Fruit fly (Drosophila melanogaster) whole organism, embryonic: Measurements from ENCODE around the gene CG46439.

Experiments
- Adf1 ChIP-seq: fragments of 200-800 bp; sonication (Bioruptor generic); IDR thresholded peaks from 2 replicates; pipeline ENCODE4 v1.3.6; 2022; ENCODE audit warnings: missing biosample characterization, missing genetic modification characterization
- Atf6 ChIP-seq: fragments of 200-800 bp; sonication (Bioruptor generic); IDR thresholded peaks from 2 replicates; pipeline ENCODE4 v1.3.6; 2022; ENCODE audit warnings: missing biosample characterization, missing genetic modification characterization
- CG14710 ChIP-seq: fragments of 200-800 bp; sonication (Bioruptor generic); optimal IDR thresholded peaks from 3 replicates; lab custom pipeline; 2019; ENCODE audit warnings: missing biosample characterization, mild to moderate bottlenecking, missing genetic modification characterization, moderate library complexity
- CG1602 ChIP-seq: fragments of 200-800 bp; sonication (Bioruptor generic); optimal IDR thresholded peaks from 3 replicates; lab custom pipeline; 2016; ENCODE audit warnings: missing biosample characterization, missing genetic modification characterization
- CG17361 ChIP-seq: fragments of 200-800 bp; sonication (Bioruptor generic); IDR thresholded peaks from 3 replicates; pipeline ENCODE4 v1.3.6; 2022; ENCODE audit warnings: missing biosample characterization, missing genetic modification characterization
- CG17802 ChIP-seq: fragments of 200-800 bp; sonication (Bioruptor generic); optimal IDR thresholded peaks from 2 replicates; lab custom pipeline; 2018; ENCODE audit warnings: missing biosample characterization, mild to moderate bottlenecking, missing genetic modification characterization, moderate library complexity
- CG17829 ChIP-seq: fragments of 200-800 bp; optimal IDR thresholded peaks from 2 replicates; lab custom pipeline; 2019; ENCODE audit warnings: missing biosample characterization, mild to moderate bottlenecking, missing genetic modification characterization, moderate library complexity
- CG2116 ChIP-seq: fragments of 200-800 bp; sonication (Bioruptor generic); optimal IDR thresholded peaks from 3 replicates; lab custom pipeline; 2018; ENCODE audit warnings: missing biosample characterization, mild to moderate bottlenecking, missing genetic modification characterization
- CG2712 ChIP-seq: fragments of 200-800 bp; optimal IDR thresholded peaks from 3 replicates; lab custom pipeline; 2019; ENCODE audit warnings: missing biosample characterization, mild to moderate bottlenecking, missing genetic modification characterization, moderate library complexity
- CG3163 ChIP-seq: fragments of 200-800 bp; sonication (Bioruptor generic); optimal IDR thresholded peaks from 3 replicates; lab custom pipeline; 2016; ENCODE audit warnings: missing biosample characterization, missing genetic modification characterization
- CG33557 ChIP-seq: fragments of 200-800 bp; sonication (Bioruptor generic); optimal IDR thresholded peaks from 2 replicates; lab custom pipeline; 2019; ENCODE audit warnings: missing biosample characterization, mild to moderate bottlenecking, missing genetic modification characterization, moderate library complexity
- CG34224 ChIP-seq: fragments of 200-800 bp; sonication (Bioruptor generic); IDR thresholded peaks from 3 replicates; pipeline ENCODE4 v1.3.6; 2022; ENCODE audit warnings: missing biosample characterization, missing genetic modification characterization; ENCODE audit not compliant: partially characterized antibody
- CG3995 ChIP-seq: fragments of 200-800 bp; sonication (Bioruptor generic); optimal IDR thresholded peaks from 3 replicates; lab custom pipeline; 2016; ENCODE audit warnings: missing biosample characterization, missing genetic modification characterization
- CG6689 ChIP-seq: fragments of 200-800 bp; sonication (Bioruptor generic); IDR thresholded peaks from 2 replicates; pipeline ENCODE4 v1.3.6; 2022; ENCODE audit warnings: missing biosample characterization, missing genetic modification characterization
- CG9817 ChIP-seq: fragments of 200-800 bp; sonication (Bioruptor generic); optimal IDR thresholded peaks from 2 replicates; lab custom pipeline; 2018; ENCODE audit warnings: missing biosample characterization, mild to moderate bottlenecking, missing genetic modification characterization, moderate library complexity
- Chrac-16 ChIP-seq: fragments of 200-800 bp; sonication (Bioruptor generic); optimal IDR thresholded peaks from 3 replicates; lab custom pipeline; 2016; ENCODE audit warnings: missing biosample characterization, missing genetic modification characterization
- Dip2 ChIP-seq: fragments of 200-800 bp; sonication (Bioruptor generic); IDR thresholded peaks from 2 replicates; pipeline ENCODE4 v1.3.6; 2022; ENCODE audit warnings: missing biosample characterization, missing genetic modification characterization
- Gug ChIP-seq: fragments of 200-800 bp; sonication (Bioruptor generic); IDR thresholded peaks from 4 replicates; pipeline ENCODE4 v1.3.6; 2022; ENCODE audit warnings: missing biosample characterization, missing genetic modification characterization
- HHEX ChIP-seq: fragments of 200-800 bp; sonication (Bioruptor generic); optimal IDR thresholded peaks from 3 replicates; lab custom pipeline; 2017; ENCODE audit warnings: missing biosample characterization, mild to moderate bottlenecking, missing genetic modification characterization, missing genetic modification reagents
- HLH54F ChIP-seq: fragments of 200-800 bp; sonication (Bioruptor generic); optimal IDR thresholded peaks from 3 replicates; lab custom pipeline; 2016; ENCODE audit warnings: missing biosample characterization, missing genetic modification characterization
- HmgD ChIP-seq: fragments of 200-800 bp; sonication (Bioruptor generic); optimal IDR thresholded peaks from 3 replicates; lab custom pipeline; 2016; ENCODE audit warnings: missing biosample characterization, missing genetic modification characterization
- Hmr ChIP-seq: fragments of 200-800 bp; sonication (Bioruptor generic); optimal IDR thresholded peaks from 3 replicates; lab custom pipeline; 2017; ENCODE audit warnings: mild to moderate bottlenecking, missing biosample characterization, missing genetic modification reagents, missing genetic modification characterization
- Hmx ChIP-seq: fragments of 200-800 bp; sonication (Bioruptor generic); optimal IDR thresholded peaks from 2 replicates; lab custom pipeline; 2016; ENCODE audit warnings: missing biosample characterization, missing genetic modification characterization
- Hsf ChIP-seq: fragments of 200-800 bp; sonication (Bioruptor generic); optimal IDR thresholded peaks from 3 replicates; lab custom pipeline; 2016; ENCODE audit warnings: missing biosample characterization, missing genetic modification characterization
- Kr ChIP-seq: fragments of 200-800 bp; sonication (Bioruptor generic); optimal IDR thresholded peaks from 2 replicates; lab custom pipeline; 2017; ENCODE audit warnings: missing biosample characterization, mild to moderate bottlenecking, missing genetic modification characterization
- Lhr ChIP-seq: fragments of 200-800 bp; sonication (Bioruptor generic); optimal IDR thresholded peaks from 3 replicates; lab custom pipeline; 2017; ENCODE audit warnings: mild to moderate bottlenecking, missing biosample characterization, missing genetic modification reagents, missing genetic modification characterization
- Sry-δ ChIP-seq: fragments of 200-800 bp; sonication (Bioruptor generic); optimal IDR thresholded peaks from 2 replicates; lab custom pipeline; 2016; ENCODE audit warnings: missing biosample characterization, missing genetic modification characterization
- Trl ChIP-seq, 3 experiments: fragments of >200 bp in 2 of 3; fragments of 200-800 bp in 1 of 3; sonication (Bioruptor generic) in 1 of 3; optimal IDR thresholded peaks; 2 replicates in 1 of 3; 3 replicates in 2 of 3; lab custom pipeline; 2016 to 2017; ENCODE audit warnings: missing biosample characterization in 1 of 3, missing genetic modification characterization in 1 of 3
- ase ChIP-seq: fragments of 200-800 bp; sonication (Bioruptor generic); IDR thresholded peaks from 3 replicates; pipeline ENCODE4 v1.3.6; 2022; ENCODE audit warnings: missing biosample characterization, missing genetic modification characterization
- chif ChIP-seq, 2 experiments: fragments of 200-800 bp; sonication (Bioruptor generic); optimal IDR thresholded peaks; 3 replicates each; lab custom pipeline; 2016; ENCODE audit warnings: missing biosample characterization in 2 of 2, missing genetic modification characterization in 2 of 2
- corto ChIP-seq: fragments of 200-800 bp; sonication (Bioruptor generic); optimal IDR thresholded peaks from 2 replicates; lab custom pipeline; 2016; ENCODE audit warnings: missing biosample characterization, mild to moderate bottlenecking, missing genetic modification characterization, moderate library complexity
- dpn ChIP-seq, 2 experiments: fragments of 200-800 bp; sonication (Bioruptor generic); optimal IDR thresholded peaks; 3 replicates each; lab custom pipeline; 2016; ENCODE audit warnings: missing biosample characterization in 2 of 2, missing genetic modification characterization in 2 of 2
- dysf ChIP-seq: fragments of 200-800 bp; sonication (Bioruptor generic); IDR thresholded peaks from 3 replicates; pipeline ENCODE4 v1.3.6; 2022; ENCODE audit warnings: missing biosample characterization, missing genetic modification characterization
- fru ChIP-seq: fragments of >200 bp; optimal IDR thresholded peaks from 2 replicates; lab custom pipeline; 2017
- gcm ChIP-seq: fragments of 200-800 bp; sonication (Bioruptor generic); optimal IDR thresholded peaks from 2 replicates; lab custom pipeline; 2019; ENCODE audit warnings: missing biosample characterization, mild to moderate bottlenecking, missing genetic modification characterization, moderate library complexity
- grn ChIP-seq: fragments of 200-800 bp; sonication (Bioruptor generic); optimal IDR thresholded peaks from 3 replicates; lab custom pipeline; 2017; ENCODE audit warnings: missing biosample characterization, missing genetic modification characterization
- kay ChIP-seq: fragments of 200-800 bp; sonication (Bioruptor generic); optimal IDR thresholded peaks from 2 replicates; lab custom pipeline; 2016; ENCODE audit warnings: missing biosample characterization, missing genetic modification characterization
- pb ChIP-seq: fragments of 200-800 bp; sonication (Bioruptor generic); optimal IDR thresholded peaks from 3 replicates; lab custom pipeline; 2016; ENCODE audit warnings: missing biosample characterization, missing genetic modification characterization
- pfk ChIP-seq: fragments of 200-800 bp; sonication (Bioruptor generic); optimal IDR thresholded peaks from 2 replicates; lab custom pipeline; 2018; ENCODE audit warnings: missing biosample characterization, mild to moderate bottlenecking, missing genetic modification characterization, moderate library complexity
- pzg ChIP-seq: fragments of 200-800 bp; sonication (Bioruptor generic); optimal IDR thresholded peaks from 3 replicates; lab custom pipeline; 2018; ENCODE audit warnings: missing biosample characterization, mild to moderate bottlenecking, missing genetic modification characterization, moderate library complexity
- ranshi ChIP-seq: fragments of 200-800 bp; sonication (Bioruptor generic); IDR thresholded peaks from 2 replicates; pipeline ENCODE4 v1.3.6; 2022; ENCODE audit warnings: missing biosample characterization, missing genetic modification characterization
- sc ChIP-seq, 3 experiments: fragments of >200 bp in 2 of 3; fragments of 200-800 bp in 1 of 3; sonication (Bioruptor generic) in 1 of 3; optimal IDR thresholded peaks; 2 replicates in 2 of 3; 3 replicates in 1 of 3; lab custom pipeline; 2017; ENCODE audit warnings: mild to moderate bottlenecking in 1 of 3, missing biosample characterization in 1 of 3, missing genetic modification characterization in 1 of 3, missing genetic modification reagents in 1 of 3
- sd ChIP-seq: fragments of 200-800 bp; sonication (Bioruptor generic); optimal IDR thresholded peaks from 3 replicates; lab custom pipeline; 2018; ENCODE audit warnings: missing biosample characterization, mild to moderate bottlenecking, missing genetic modification characterization, moderate library complexity
- sqz ChIP-seq: fragments of 200-800 bp; sonication (Bioruptor generic); optimal IDR thresholded peaks from 3 replicates; lab custom pipeline; 2018; ENCODE audit warnings: missing biosample characterization, mild to moderate bottlenecking, missing genetic modification characterization
- stwl ChIP-seq: fragments of 200-800 bp; sonication (Bioruptor generic); optimal IDR thresholded peaks from 3 replicates; lab custom pipeline; 2018; ENCODE audit warnings: missing biosample characterization, mild to moderate bottlenecking, missing genetic modification characterization, moderate library complexity
- sug ChIP-seq: fragments of 200-800 bp; optimal IDR thresholded peaks from 2 replicates; lab custom pipeline; 2019; ENCODE audit warnings: missing biosample characterization, mild to moderate bottlenecking, missing genetic modification characterization, moderate library complexity
- unc-4 ChIP-seq: fragments of 200-800 bp; sonication (Bioruptor generic); IDR thresholded peaks from 2 replicates; pipeline ENCODE4 v1.3.6; 2022; ENCODE audit warnings: missing biosample characterization, missing genetic modification characterization; ENCODE audit not compliant: partially characterized antibody
- vvl ChIP-seq: fragments of 200-800 bp; sonication (Bioruptor generic); IDR thresholded peaks from 2 replicates; pipeline ENCODE4 v1.3.6; 2022; ENCODE audit warnings: missing biosample characterization, missing genetic modification characterization

The CG46439 gene

DNA sequence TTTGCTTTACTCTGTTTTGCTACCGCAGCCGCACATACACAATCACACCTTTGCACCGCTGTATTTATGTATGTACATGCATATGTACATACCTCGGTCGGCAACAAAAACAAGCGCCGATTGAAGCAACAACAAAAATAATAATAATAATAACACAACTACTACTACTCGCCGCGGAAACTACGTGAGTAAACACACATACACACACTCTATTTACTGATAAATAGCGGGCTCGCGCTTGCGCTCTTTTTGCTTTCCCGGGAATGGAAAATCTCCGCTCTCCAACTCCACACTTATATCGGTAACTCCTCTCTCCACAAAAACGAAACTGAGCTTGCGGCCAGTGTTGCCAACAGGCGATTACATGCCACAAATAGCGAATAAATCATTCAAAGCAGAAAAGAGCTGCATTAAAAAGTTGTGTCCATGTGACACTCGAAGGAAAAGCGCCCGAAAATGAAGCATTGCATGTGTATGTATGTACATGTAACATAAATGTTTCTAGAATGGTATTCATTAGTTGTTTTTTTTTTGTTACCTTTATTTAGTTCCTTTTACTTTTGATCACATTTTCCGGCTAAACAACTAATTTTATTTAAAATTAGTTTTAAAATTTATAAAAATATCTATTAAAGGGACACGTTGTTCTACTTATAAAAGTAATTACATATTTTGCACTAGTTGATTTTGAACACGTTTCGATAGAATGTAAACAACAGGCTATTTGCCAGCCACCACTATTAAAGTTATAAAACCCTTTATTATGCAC is 22.8 kb upstream of the CG46439 start (continued):
- TF ChIP-seq CG34224 (peak; percentile 12; the same call in 1 of the 3 replicates), dpn (GFP tag; optimal IDR thresholded peaks at IDR 0.05; lab: Kevin White, UChicago) (peak; percentile 16 to 49), Hsf (GFP tag; lab: Kevin White, UChicago) (peak; percentile 38), CG17829 (tag; lab: Kevin White, UChicago) (peak; percentile 50), CG3995 (no peak), pzg (GFP tag; lab: Kevin White, UChicago) (peak; percentile 14), Hmx (GFP tag; lab: Kevin White, UChicago) (no peak), sqz (GFP tag; lab: Kevin White, UChicago) (peak; percentile 82), HLH54F (GFP tag; lab: Kevin White, UChicago) (peak; percentile 38), unc-4 (GFP tag; lab: Robert Waterston, UW) (0 out of 2 replicates have a peak, but pooled peaks have one; percentile 45), vvl (GFP tag; lab: Robert Waterston, UW) (peak; percentile 75; the same call in 1 of the 2 replicates), sug (tag; lab: Kevin White, UChicago) (peak; percentile 85), Trl (optimal IDR thresholded peaks at IDR 0.05; lab: Kevin White, UChicago) (peak; percentile 77 to 78), Trl (GFP tag; optimal IDR thresholded peaks at IDR 0.05; lab: Kevin White, UChicago) (peak; percentile 59), CG17802 (no peak), CG2712 (tag; lab: Kevin White, UChicago) (peak; percentile 35), pfk (GFP tag; lab: Kevin White, UChicago) (peak; percentile 82), sc (optimal IDR thresholded peaks at IDR 0.05; lab: Kevin White, UChicago) (no peak), sc (GFP tag; optimal IDR thresholded peaks at IDR 0.05; lab: Kevin White, UChicago) (peak; percentile 73), pb (GFP tag; lab: Kevin White, UChicago) (no peak), Dip2 (GFP tag; lab: Robert Waterston, UW) (no peak), Chrac-16 (no peak), Hmr (GFP tag; lab: Kevin White, UChicago) (peak; percentile 89), HHEX (GFP tag; lab: Kevin White, UChicago) (peak; percentile 83), CG6689 (GFP tag; lab: Robert Waterston, UW) (peak; percentile 61), CG33557 (GFP tag; lab: Kevin White, UChicago) (peak; percentile 85), ase (GFP tag; lab: Robert Waterston, UW) (0 out of 3 replicates have a peak, but pooled peaks have one; percentile 30), fru (lab: Kevin White, UChicago) (no peak), gcm (GFP tag; lab: Kevin White, UChicago) (peak; percentile 66), stwl (tag; lab: Kevin White, UChicago) (peak; percentile 47), dysf (peak; percentile 27; the same call in 1 of the 3 replicates), Sry-δ (GFP tag; lab: Kevin White, UChicago) (no peak), Kr (GFP tag; lab: Kevin White, UChicago) (peak; percentile 83), CG17361 (peak; percentile 64; the same call in 1 of the 3 replicates), Adf1 (peak; percentile 77), sd (peak; percentile 93), Lhr (GFP tag; lab: Kevin White, UChicago) (peak; percentile 37), corto (GFP tag; lab: Kevin White, UChicago) (peak; percentile 74), Atf6 (peak; percentile 81), CG9817 (peak; percentile 46), CG2116 (GFP tag; lab: Kevin White, UChicago) (peak; percentile 54), kay (GFP tag; lab: Kevin White, UChicago) (peak; percentile 5), grn (GFP tag; lab: Kevin White, UChicago) (peak; percentile 73), CG1602 (GFP tag; lab: Kevin White, UChicago) (peak; percentile 44), chif (GFP tag; optimal IDR thresholded peaks at IDR 0.05; lab: Kevin White, UChicago) (peak; percentile 23 to 65), ranshi (GFP tag; lab: Robert Waterston, UW) (peak; percentile 31; the same call in 1 of the 2 replicates), Gug (GFP tag; lab: Robert Waterston, UW) (no peak), HmgD (GFP tag; lab: Kevin White, UChicago) (peak; percentile 35), CG14710 (tag; lab: Kevin White, UChicago) (peak; percentile 65), CG3163 (GFP tag; lab: Kevin White, UChicago) (peak; percentile 72)
